Fruit fly (Drosophila melanogaster) whole organism, embryonic: ENCODE measurements around the gene CG42489.

Source experiments
- CG10959 ChIP-seq: fragments of 200-800 bp; sonication (Bioruptor generic); IDR thresholded peaks from 2 replicates; pipeline ENCODE4 v1.3.6; 2022; ENCODE audit warnings: missing biosample characterization, missing genetic modification characterization
- CG12104 ChIP-seq: fragments of 200-800 bp; sonication (Bioruptor generic); optimal IDR thresholded peaks from 3 replicates; lab custom pipeline; 2016; ENCODE audit warnings: missing biosample characterization, missing genetic modification characterization
- CG12219 ChIP-seq: fragments of 200-800 bp; sonication (Bioruptor generic); optimal IDR thresholded peaks from 3 replicates; lab custom pipeline; 2018; ENCODE audit warnings: missing biosample characterization, mild to moderate bottlenecking, missing genetic modification characterization
- CG13775 ChIP-seq: fragments of 200-800 bp; sonication (Bioruptor generic); optimal IDR thresholded peaks from 3 replicates; lab custom pipeline; 2017; ENCODE audit warnings: missing biosample characterization, mild to moderate bottlenecking, missing genetic modification characterization
- CG15073 ChIP-seq: fragments of 200-800 bp; sonication (Bioruptor generic); optimal IDR thresholded peaks from 2 replicates; lab custom pipeline; 2016; ENCODE audit warnings: missing biosample characterization, missing genetic modification characterization
- CG15514 ChIP-seq: fragments of 200-800 bp; sonication (Bioruptor generic); optimal IDR thresholded peaks from 3 replicates; lab custom pipeline; 2017; ENCODE audit warnings: missing biosample characterization, missing genetic modification characterization, mild to moderate bottlenecking, moderate library complexity, missing genetic modification reagents
- CG1603 ChIP-seq: fragments of 200-800 bp; sonication (Bioruptor generic); optimal IDR thresholded peaks from 2 replicates; lab custom pipeline; 2019; ENCODE audit warnings: missing biosample characterization, mild to moderate bottlenecking, missing genetic modification characterization, moderate library complexity
- CG17186 ChIP-seq: fragments of 200-800 bp; sonication (Bioruptor generic); optimal IDR thresholded peaks from 3 replicates; lab custom pipeline; 2017; ENCODE audit warnings: missing biosample characterization, missing genetic modification reagents, missing genetic modification characterization
- CG17385 ChIP-seq: fragments of 200-800 bp; sonication (Bioruptor generic); optimal IDR thresholded peaks from 3 replicates; lab custom pipeline; 2018; ENCODE audit warnings: missing biosample characterization, mild to moderate bottlenecking, missing genetic modification characterization
- CG18599 ChIP-seq: fragments of 200-800 bp; sonication (Bioruptor generic); optimal IDR thresholded peaks from 3 replicates; lab custom pipeline; 2017; ENCODE audit warnings: missing biosample characterization, missing genetic modification characterization, mild to moderate bottlenecking, moderate library complexity, missing genetic modification reagents
- CG31365 ChIP-seq: fragments of 200-800 bp; sonication (Bioruptor generic); optimal IDR thresholded peaks from 2 replicates; lab custom pipeline; 2018; ENCODE audit warnings: missing biosample characterization, mild to moderate bottlenecking, missing genetic modification characterization
- CG4328 ChIP-seq: fragments of 200-800 bp; sonication (Bioruptor generic); optimal IDR thresholded peaks from 3 replicates; lab custom pipeline; 2017; ENCODE audit warnings: missing biosample characterization, missing genetic modification reagents, missing genetic modification characterization
- CG4360 ChIP-seq: fragments of 200-800 bp; sonication (Bioruptor generic); IDR thresholded peaks from 2 replicates; pipeline ENCODE4 v1.3.6; 2022; ENCODE audit warnings: missing biosample characterization, missing genetic modification characterization
- CG6175 ChIP-seq: fragments of 200-800 bp; sonication (Bioruptor generic); IDR thresholded peaks from 3 replicates; pipeline ENCODE4 v1.3.6; 2022; ENCODE audit warnings: missing biosample characterization, missing genetic modification characterization
- CG7372 ChIP-seq: fragments of 200-800 bp; sonication (Bioruptor generic); IDR thresholded peaks from 2 replicates; pipeline ENCODE4 v1.3.6; 2022; ENCODE audit warnings: missing biosample characterization, missing genetic modification characterization
- CG7786 ChIP-seq: fragments of 200-800 bp; sonication (Bioruptor generic); optimal IDR thresholded peaks from 2 replicates; lab custom pipeline; 2016; ENCODE audit warnings: missing biosample characterization, missing genetic modification characterization
- CG8290 ChIP-seq, 3 experiments: fragments of 200-800 bp; sonication (Bioruptor generic); optimal IDR thresholded peaks; 2 replicates each; lab custom pipeline; 2016 to 2019; ENCODE audit warnings: missing biosample characterization in 3 of 3, missing genetic modification characterization in 3 of 3, mild to moderate bottlenecking in 2 of 3, moderate library complexity in 1 of 3
- CTCF ChIP-seq: fragments of 200-800 bp; sonication (Bioruptor generic); optimal IDR thresholded peaks from 2 replicates; lab custom pipeline; 2017; ENCODE audit warnings: missing biosample characterization, mild to moderate bottlenecking, missing genetic modification characterization, moderate library complexity
- Dfd ChIP-seq, 2 experiments: fragments of >200 bp; optimal IDR thresholded peaks; 2 replicates each; lab custom pipeline; 2017; ENCODE audit warnings: missing biosample characterization in 2 of 2, missing genetic modification characterization in 2 of 2
- Doc2 ChIP-seq: fragments of 200-800 bp; sonication (Bioruptor generic); IDR thresholded peaks from 2 replicates; pipeline ENCODE4 v1.3.6; 2022; ENCODE audit warnings: missing biosample characterization, missing genetic modification characterization
- HmgD ChIP-seq: fragments of 200-800 bp; sonication (Bioruptor generic); optimal IDR thresholded peaks from 3 replicates; lab custom pipeline; 2016; ENCODE audit warnings: missing biosample characterization, missing genetic modification characterization
- Meics ChIP-seq: fragments of 200-800 bp; sonication (Bioruptor generic); optimal IDR thresholded peaks from 2 replicates; lab custom pipeline; 2017; ENCODE audit warnings: missing biosample characterization, mild to moderate bottlenecking, missing genetic modification characterization
- NfI ChIP-seq: fragments of 200-800 bp; sonication (Bioruptor generic); optimal IDR thresholded peaks from 3 replicates; lab custom pipeline; 2018; ENCODE audit warnings: missing biosample characterization, mild to moderate bottlenecking, missing genetic modification characterization, moderate library complexity
- Opbp ChIP-seq: fragments of 200-800 bp; sonication (Bioruptor generic); IDR thresholded peaks from 3 replicates; pipeline ENCODE4 v1.3.6; 2022; ENCODE audit warnings: missing biosample characterization, missing genetic modification characterization; ENCODE audit not compliant: partially characterized antibody
- Ravus ChIP-seq: fragments of 200-800 bp; sonication (Bioruptor generic); IDR thresholded peaks from 2 replicates; pipeline ENCODE4 v1.3.6; 2022; ENCODE audit warnings: missing biosample characterization, missing genetic modification characterization
- Sry-β ChIP-seq: fragments of 200-800 bp; sonication (Bioruptor generic); optimal IDR thresholded peaks from 2 replicates; lab custom pipeline; 2018; ENCODE audit warnings: missing biosample characterization, mild to moderate bottlenecking, missing genetic modification characterization, moderate library complexity
- Stat92E ChIP-seq, 3 experiments: fragments of >200 bp in 2 of 3; fragments of 200-800 bp in 1 of 3; sonication (Bioruptor generic) in 1 of 3; optimal IDR thresholded peaks; 2 replicates each; lab custom pipeline; 2017 to 2019; ENCODE audit warnings: missing biosample characterization in 3 of 3, missing genetic modification characterization in 3 of 3, mild to moderate bottlenecking in 1 of 3, moderate library complexity in 1 of 3
- Vsx1 ChIP-seq: fragments of 200-800 bp; sonication (Bioruptor generic); optimal IDR thresholded peaks from 2 replicates; lab custom pipeline; 2017; ENCODE audit warnings: missing biosample characterization, mild to moderate bottlenecking, missing genetic modification characterization, missing genetic modification reagents
- Xrp1 ChIP-seq: fragments of 200-800 bp; sonication (Bioruptor generic); IDR thresholded peaks from 2 replicates; pipeline ENCODE4 v1.3.6; 2022; ENCODE audit warnings: missing biosample characterization, missing genetic modification characterization
- cad ChIP-seq: fragments of >200 bp; optimal IDR thresholded peaks from 2 replicates; lab custom pipeline; 2017; ENCODE audit warnings: missing biosample characterization, missing genetic modification characterization
- corto ChIP-seq: fragments of 200-800 bp; sonication (Bioruptor generic); optimal IDR thresholded peaks from 2 replicates; lab custom pipeline; 2016; ENCODE audit warnings: missing biosample characterization, mild to moderate bottlenecking, missing genetic modification characterization, moderate library complexity
- cwo ChIP-seq: fragments of 200-800 bp; sonication (Bioruptor generic); optimal IDR thresholded peaks from 3 replicates; lab custom pipeline; 2017; ENCODE audit warnings: missing biosample characterization, missing genetic modification characterization, mild to moderate bottlenecking, moderate library complexity, missing genetic modification reagents
- dimm ChIP-seq: fragments of 200-800 bp; sonication (Bioruptor generic); IDR thresholded peaks from 2 replicates; pipeline ENCODE4 v1.3.6; 2022; ENCODE audit warnings: missing biosample characterization, missing genetic modification characterization
- emc ChIP-seq: fragments of 200-800 bp; sonication (Bioruptor generic); optimal IDR thresholded peaks from 2 replicates; lab custom pipeline; 2016; ENCODE audit warnings: missing biosample characterization, missing genetic modification characterization
- fd102C ChIP-seq: fragments of 200-800 bp; sonication (Bioruptor generic); optimal IDR thresholded peaks from 2 replicates; lab custom pipeline; 2018; ENCODE audit warnings: missing biosample characterization, mild to moderate bottlenecking, missing genetic modification characterization, moderate library complexity
- fd3F ChIP-seq: fragments of 200-800 bp; sonication (Bioruptor generic); optimal IDR thresholded peaks from 2 replicates; lab custom pipeline; 2018; ENCODE audit warnings: missing biosample characterization, mild to moderate bottlenecking, missing genetic modification characterization, moderate library complexity
- fd96Cb ChIP-seq: fragments of 200-800 bp; sonication (Bioruptor generic); optimal IDR thresholded peaks from 2 replicates; lab custom pipeline; 2018; ENCODE audit warnings: missing biosample characterization, mild to moderate bottlenecking, missing genetic modification characterization, moderate library complexity
- her ChIP-seq: fragments of 200-800 bp; sonication (Bioruptor generic); optimal IDR thresholded peaks from 2 replicates; lab custom pipeline; 2016; ENCODE audit warnings: missing biosample characterization, missing genetic modification characterization
- insv ChIP-seq, 2 experiments: fragments of 200-800 bp; sonication (Bioruptor generic); optimal IDR thresholded peaks; 3 replicates each; lab custom pipeline; 2016 to 2018; ENCODE audit warnings: missing biosample characterization in 2 of 2, missing genetic modification characterization in 2 of 2
- jigr1 ChIP-seq: fragments of 200-800 bp; sonication (Bioruptor generic); IDR thresholded peaks from 3 replicates; pipeline ENCODE4 v1.3.6; 2022; ENCODE audit warnings: missing biosample characterization, missing genetic modification characterization
- lola ChIP-seq, 3 experiments: fragments of >200 bp in 2 of 3; fragments of 200-800 bp in 1 of 3; sonication (Bioruptor generic) in 1 of 3; optimal IDR thresholded peaks; 2 replicates each; lab custom pipeline; 2017 to 2019; ENCODE audit warnings: missing biosample characterization in 3 of 3, missing genetic modification characterization in 3 of 3, mild to moderate bottlenecking in 1 of 3, moderate library complexity in 1 of 3
- prd ChIP-seq, 3 experiments: fragments of >200 bp in 2 of 3; fragments of 200-800 bp in 1 of 3; sonication (Bioruptor generic) in 1 of 3; optimal IDR thresholded peaks in 2 of 3; IDR thresholded peaks in 1 of 3; 2 replicates in 2 of 3; 3 replicates in 1 of 3; pipeline versions ENCODE4 v1.3.6 to Lab custom; 2017 to 2022; ENCODE audit warnings: missing biosample characterization in 1 of 3, missing genetic modification characterization in 1 of 3
- pum ChIP-seq: fragments of 200-800 bp; sonication (Bioruptor generic); optimal IDR thresholded peaks from 2 replicates; lab custom pipeline; 2016; ENCODE audit warnings: missing biosample characterization, missing genetic modification characterization
- pzg ChIP-seq: fragments of 200-800 bp; sonication (Bioruptor generic); optimal IDR thresholded peaks from 3 replicates; lab custom pipeline; 2018; ENCODE audit warnings: missing biosample characterization, mild to moderate bottlenecking, missing genetic modification characterization, moderate library complexity
- rib ChIP-seq: fragments of 200-800 bp; sonication (Bioruptor generic); IDR thresholded peaks from 2 replicates; pipeline ENCODE4 v1.3.6; 2022; ENCODE audit warnings: missing biosample characterization, missing genetic modification characterization
- ro ChIP-seq: fragments of 200-800 bp; sonication (Bioruptor generic); IDR thresholded peaks from 2 replicates; pipeline ENCODE4 v1.3.6; 2022; ENCODE audit warnings: missing biosample characterization, missing genetic modification characterization
- seq ChIP-seq: fragments of 200-800 bp; sonication (Bioruptor generic); IDR thresholded peaks from 2 replicates; pipeline ENCODE4 v1.3.6; 2022; ENCODE audit warnings: missing biosample characterization, missing genetic modification characterization
- tap ChIP-seq: fragments of 200-800 bp; optimal IDR thresholded peaks from 3 replicates; lab custom pipeline; 2019; ENCODE audit warnings: missing biosample characterization, mild to moderate bottlenecking, missing genetic modification characterization, moderate library complexity

CG42489 gene

dm6 chr3R:8669029-8669707 is 14.6 kb upstream of the CG42489 start (continued):
- TF ChIP-seq CG4328 (GFP tag; lab: Kevin White, UChicago) (peak; percentile 96), rib (peak; percentile 96), CG15514 (GFP tag; lab: Kevin White, UChicago) (peak; percentile 95), Ravus (GFP tag; lab: Robert Waterston, UW) (peak; percentile 85), CG15073 (GFP tag; lab: Kevin White, UChicago) (peak; percentile 83), CG17186 (GFP tag; lab: Kevin White, UChicago) (peak; percentile 93), dimm (GFP tag; lab: Robert Waterston, UW) (peak; percentile 82), tap (peak; percentile 98), prd (optimal IDR thresholded peaks at IDR 0.05; lab: Kevin White, UChicago) (no peak), prd (GFP tag; IDR thresholded peaks at IDR 0.05; lab: Robert Waterston, UW) (peak; percentile 97), CG12219 (peak; percentile 99), CTCF (GFP tag; lab: Kevin White, UChicago) (peak; percentile 69), CG1603 (tag; lab: Kevin White, UChicago) (peak; percentile 98), CG31365 (tag; lab: Kevin White, UChicago) (peak; percentile 92), Doc2 (GFP tag; lab: Robert Waterston, UW) (peak; percentile 55; the same call in 1 of the 2 replicates), Vsx1 (peak; percentile 96), Opbp (GFP tag; lab: Robert Waterston, UW) (peak; percentile 96), Sry-β (GFP tag; lab: Kevin White, UChicago) (peak; percentile 74), Meics (peak; percentile 98), CG8290 (GFP tag; optimal IDR thresholded peaks at IDR 0.05; lab: Kevin White, UChicago) (peak; percentile 97), CG8290 (tag; optimal IDR thresholded peaks at IDR 0.05; lab: Kevin White, UChicago) (peak; percentile 94 to 99), CG17385 (GFP tag; lab: Kevin White, UChicago) (peak; percentile 96), HmgD (GFP tag; lab: Kevin White, UChicago) (peak; percentile 95), CG6175 (GFP tag; lab: Robert Waterston, UW) (peak; percentile 85), CG7372 (GFP tag; lab: Robert Waterston, UW) (peak; percentile 91), cad (GFP tag; lab: Kevin White, UChicago) (no peak), Stat92E (GFP tag; optimal IDR thresholded peaks at IDR 0.05; lab: Kevin White, UChicago) (peak in 1 of 3 experiments; percentile 97), pum (GFP tag; lab: Kevin White, UChicago) (peak; percentile 97), her (GFP tag; lab: Kevin White, UChicago) (peak; percentile 95), corto (peak; percentile 98), jigr1 (peak; percentile 80; the same call in 2 of the 3 replicates), insv (GFP tag; optimal IDR thresholded peaks at IDR 0.05; lab: Kevin White, UChicago) (peak; percentile 53 to 81), CG4360 (peak; percentile 86), fd96Cb (peak; percentile 97), NfI (GFP tag; lab: Kevin White, UChicago) (peak; percentile 97), Dfd (GFP tag; optimal IDR thresholded peaks at IDR 0.05; lab: Kevin White, UChicago) (no peak), seq (GFP tag; lab: Robert Waterston, UW) (peak; percentile 99), ro (GFP tag; lab: Robert Waterston, UW) (peak; percentile 87), CG7786 (peak; percentile 97), CG18599 (GFP tag; lab: Kevin White, UChicago) (peak; percentile 99), CG12104 (peak; percentile 96), fd3F (GFP tag; lab: Kevin White, UChicago) (peak; percentile 92), CG10959 (GFP tag; lab: Robert Waterston, UW) (peak; percentile 94), Xrp1 (GFP tag; lab: Robert Waterston, UW) (peak; percentile 99), emc (GFP tag; lab: Kevin White, UChicago) (peak; percentile 92), cwo (GFP tag; lab: Kevin White, UChicago) (peak; percentile 97), fd102C (GFP tag; lab: Kevin White, UChicago) (peak; percentile 89), lola (GFP tag; optimal IDR thresholded peaks at IDR 0.05; lab: Kevin White, UChicago) (peak in 1 of 3 experiments; percentile 96), CG13775 (GFP tag; lab: Kevin White, UChicago) (peak; percentile 98), pzg (GFP tag; lab: Kevin White, UChicago) (peak; percentile 66)
